Fruit fly (Drosophila melanogaster): Measurements from ENCODE around the gene CG31910.

Gene CG31910

dm6 chr2L:6774853-6775252, 29.4 kb upstream of the CG31910 start:
- no peak for TF ChIP-seq Sin3A (optimal IDR thresholded peaks at IDR 0.05)
- TF ChIP-seq ttk (optimal IDR thresholded peaks at IDR 0.05): no peak
- TF ChIP-seq Myc (optimal IDR thresholded peaks at IDR 0.05): no peak
- TF ChIP-seq psq (optimal IDR thresholded peaks at IDR 0.05): no peak
- TF ChIP-seq h (optimal IDR thresholded peaks at IDR 0.05): no peak
- TF ChIP-seq insv (optimal IDR thresholded peaks at IDR 0.05): no peak

dm6 chr2L:6773645-6774044, 28.2 kb upstream of the CG31910 start, which contains the start of gene CG17378:
CG17378 (plus strand) TSS chr2L:6774041.
- TF ChIP-seq Sin3A (optimal IDR thresholded peaks at IDR 0.05) (no peak), psq (optimal IDR thresholded peaks at IDR 0.05) (no peak)

- no peak for TF ChIP-seq ttk (optimal IDR thresholded peaks at IDR 0.05)
- no peak for TF ChIP-seq psq (optimal IDR thresholded peaks at IDR 0.05)
- TF ChIP-seq h (optimal IDR thresholded peaks at IDR 0.05): no peak
- TF ChIP-seq Sin3A (optimal IDR thresholded peaks at IDR 0.05): no peak
- TF ChIP-seq Myc (optimal IDR thresholded peaks at IDR 0.05): no peak
- TF ChIP-seq insv (optimal IDR thresholded peaks at IDR 0.05): no peak
Observed at dm6 chr2L:6772655-6773054, 27.2 kb upstream of the CG31910 start, which contains the start of gene LUBEL. LUBEL (minus strand) TSS chr2L:6772755.

DNA sequence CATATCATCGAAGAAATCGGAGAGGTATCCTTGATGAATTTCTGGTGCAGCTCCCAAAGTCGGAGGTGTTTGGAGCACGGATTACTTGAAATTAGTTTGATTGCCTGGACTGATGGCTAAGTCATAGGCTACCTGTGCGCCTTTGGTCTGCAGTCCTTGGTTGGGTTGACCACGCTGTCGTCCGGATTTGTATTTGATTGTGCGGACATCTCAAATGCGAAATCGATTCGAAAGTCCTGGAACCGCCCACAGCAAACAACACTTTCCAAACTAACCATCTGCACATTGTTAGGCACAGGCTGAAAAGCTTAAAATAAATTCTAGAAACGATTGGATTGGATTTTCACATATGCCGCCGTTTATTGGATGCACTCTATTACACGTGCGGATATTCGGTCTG, 14.1 kb upstream of the CG31910 start, which contains the start of gene CG11322:
Gene CG11322, minus strand, starts transcription at position 101 of the 400 bp plus-strand sequence.
- TF ChIP-seq psq (optimal IDR thresholded peaks at IDR 0.05) (no peak), h (optimal IDR thresholded peaks at IDR 0.05) (no peak), ttk (optimal IDR thresholded peaks at IDR 0.05) (no peak), Myc (optimal IDR thresholded peaks at IDR 0.05) (no peak), Sin3A (optimal IDR thresholded peaks at IDR 0.05) (no peak), insv (optimal IDR thresholded peaks at IDR 0.05) (no peak)

DNA sequence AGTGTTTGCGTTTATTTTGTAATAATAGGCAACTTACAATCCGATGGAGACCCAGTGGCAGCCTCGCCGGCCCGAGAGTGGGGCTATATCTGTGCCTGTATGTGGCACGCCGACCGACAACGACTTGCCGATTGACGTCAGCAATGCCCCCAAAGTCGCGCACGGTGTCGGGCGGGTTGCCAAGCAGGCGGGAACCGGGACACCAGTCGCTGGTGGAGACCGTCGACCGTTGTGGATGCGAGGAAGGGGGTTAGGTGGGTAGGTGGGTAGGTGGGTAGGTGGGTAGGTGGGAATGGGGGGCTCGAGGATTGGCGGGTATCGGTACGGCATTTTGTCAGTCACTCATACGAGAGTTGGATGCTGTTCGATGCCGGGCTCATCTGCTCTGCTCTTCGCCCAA, 5.6 kb upstream of the CG31910 start:
- no peak for TF ChIP-seq ttk (optimal IDR thresholded peaks at IDR 0.05)
- TF ChIP-seq Myc (optimal IDR thresholded peaks at IDR 0.05): no peak
- TF ChIP-seq insv (optimal IDR thresholded peaks at IDR 0.05): no peak
- no peak for TF ChIP-seq h (optimal IDR thresholded peaks at IDR 0.05)
- TF ChIP-seq Sin3A (optimal IDR thresholded peaks at IDR 0.05): no peak
- no peak for TF ChIP-seq psq (optimal IDR thresholded peaks at IDR 0.05)

DNA sequence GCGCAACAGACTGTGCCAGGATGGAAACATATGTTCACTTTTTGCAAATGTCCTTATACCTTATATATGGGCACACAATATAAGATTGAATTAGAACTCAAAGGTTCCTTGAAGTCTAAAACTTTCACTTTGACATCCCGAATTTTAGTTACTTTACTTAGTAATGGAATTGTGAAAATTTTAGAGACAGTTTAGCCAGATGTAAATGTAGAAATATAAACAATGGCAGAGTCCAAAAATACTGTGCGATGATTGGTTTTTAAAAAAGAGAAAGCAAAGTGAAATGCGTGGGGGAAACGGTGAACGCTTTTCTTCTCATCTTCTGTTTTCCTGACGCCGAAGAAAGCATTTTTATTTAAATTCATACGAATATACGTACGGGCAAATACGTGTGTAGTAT, 2.4 kb upstream of the CG31910 start, which contains the start of gene CG44271:
Gene CG44271, minus strand, starts transcription at position 101 of the 400 bp plus-strand sequence.
- TF ChIP-seq ttk (optimal IDR thresholded peaks at IDR 0.05) (no peak), h (optimal IDR thresholded peaks at IDR 0.05) (no peak), Myc (optimal IDR thresholded peaks at IDR 0.05) (no peak), Sin3A (optimal IDR thresholded peaks at IDR 0.05) (no peak), insv (optimal IDR thresholded peaks at IDR 0.05) (no peak), psq (optimal IDR thresholded peaks at IDR 0.05) (no peak)

- TF ChIP-seq ttk (optimal IDR thresholded peaks at IDR 0.05) (no peak), h (optimal IDR thresholded peaks at IDR 0.05) (no peak), insv (optimal IDR thresholded peaks at IDR 0.05) (no peak), Myc (optimal IDR thresholded peaks at IDR 0.05) (no peak), psq (optimal IDR thresholded peaks at IDR 0.05) (no peak)
Observed at dm6 chr2L:6741980-6742591, 3.3 kb downstream of the CG31910 start, which contains the start of gene meng. meng (plus strand) TSS chr2L:6742502.

- TF ChIP-seq ttk (optimal IDR thresholded peaks at IDR 0.05) (no peak), Sin3A (optimal IDR thresholded peaks at IDR 0.05) (no peak)
Observed at dm6 chr2L:6740088-6740487, 5.3 kb downstream of the CG31910 start, which contains the start of gene TTLL3A. TTLL3A (minus strand) TSS chr2L:6740188.

DNA sequence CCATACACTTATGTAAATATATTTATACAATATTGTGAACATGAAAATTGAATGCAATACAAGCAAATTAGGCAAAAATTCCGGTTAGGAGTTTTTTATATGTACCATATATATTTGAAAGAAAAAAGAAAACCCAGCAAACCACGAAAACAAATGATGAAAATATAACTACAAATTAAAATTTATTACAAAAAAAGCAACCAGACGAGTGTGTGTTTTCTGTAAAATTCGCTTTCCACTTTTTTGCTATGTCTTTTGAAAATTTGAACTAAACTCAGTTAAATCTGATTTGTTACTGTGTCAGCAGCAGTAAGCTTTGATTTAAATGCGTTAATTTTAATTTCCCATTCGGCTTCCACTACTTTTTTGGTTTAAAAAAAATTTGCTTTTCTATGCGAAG, 12.9 kb downstream of the CG31910 start, which contains the start of gene TTLL3B:
Gene TTLL3B, plus strand, starts transcription at position 301 of the 400 bp plus-strand sequence.
- TF ChIP-seq Sin3A (optimal IDR thresholded peaks at IDR 0.05) (no peak), insv (optimal IDR thresholded peaks at IDR 0.05) (no peak), psq (optimal IDR thresholded peaks at IDR 0.05) (no peak), h (optimal IDR thresholded peaks at IDR 0.05) (no peak), ttk (optimal IDR thresholded peaks at IDR 0.05) (no peak), Myc (optimal IDR thresholded peaks at IDR 0.05) (no peak)

dm6 chr2L:6723750-6724503, 21.5 kb downstream of the CG31910 start, which contains the start of gene Liprin-alpha:
Liprin-alpha (plus strand) TSS chr2L:6723903.
- TF ChIP-seq Sin3A (optimal IDR thresholded peaks at IDR 0.05) (no peak), Myc (optimal IDR thresholded peaks at IDR 0.05) (no peak), ttk (optimal IDR thresholded peaks at IDR 0.05) (no peak), insv (optimal IDR thresholded peaks at IDR 0.05) (no peak), h (optimal IDR thresholded peaks at IDR 0.05) (no peak), psq (optimal IDR thresholded peaks at IDR 0.05) (no peak)

DNA sequence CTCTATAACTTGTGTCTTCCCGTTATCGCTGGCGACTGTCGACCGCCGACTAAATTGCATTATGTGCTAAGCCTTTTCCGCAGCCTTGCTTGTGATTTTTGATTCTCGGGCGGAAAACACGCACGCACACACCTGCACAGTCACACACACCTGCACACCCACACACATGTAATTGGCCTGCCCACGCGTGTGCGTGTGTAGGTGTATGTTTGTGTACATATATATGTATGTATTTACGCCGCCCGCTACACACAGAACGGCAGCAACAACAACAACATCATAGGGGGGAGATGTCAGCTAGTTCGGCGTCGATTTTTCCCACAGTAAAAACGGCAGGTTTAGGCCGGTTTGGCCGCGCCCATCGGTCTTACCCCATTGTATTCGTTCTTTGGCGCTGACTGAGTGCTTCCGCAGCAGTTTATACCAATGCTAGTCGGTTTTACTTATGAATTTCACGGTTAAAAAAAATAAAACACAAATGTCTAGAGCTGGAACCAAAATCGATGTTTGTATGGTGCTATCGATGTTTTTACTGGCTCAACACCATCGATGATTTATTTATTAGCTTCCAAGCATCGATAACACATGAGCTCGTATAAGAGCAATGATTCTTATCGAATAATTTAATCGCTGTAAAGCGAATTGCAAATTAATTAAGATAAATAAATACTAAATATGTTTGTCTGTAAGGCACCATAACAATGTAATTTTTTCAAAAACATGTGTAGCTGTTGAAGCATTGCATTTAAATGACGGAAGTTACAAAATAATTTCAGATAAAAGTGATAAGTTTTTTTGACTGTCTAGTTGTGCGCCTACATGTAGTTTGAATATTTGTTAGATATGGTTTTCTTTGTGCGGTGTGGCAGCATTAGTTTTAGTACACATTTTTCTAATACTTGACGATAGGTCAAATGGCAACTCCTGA, 22.3 kb downstream of the CG31910 start, which contains the start of gene homer:
Gene homer, minus strand, starts transcription at position 538 of the 928 bp plus-strand sequence.
- TF ChIP-seq h (optimal IDR thresholded peaks at IDR 0.05) (no peak), Myc (optimal IDR thresholded peaks at IDR 0.05) (no peak), ttk (optimal IDR thresholded peaks at IDR 0.05) (no peak)

Data from Kc167 (cell line).